Fruit fly (Drosophila melanogaster) whole organism, adult: Measurements from ENCODE around the gene Msp300.

Experiments used
- CG1620 ChIP-seq: fragments of 200-800 bp; sonication (Bioruptor generic); optimal IDR thresholded peaks from 2 replicates; lab custom pipeline; 2016; ENCODE audit warnings: missing biosample characterization, missing genetic modification characterization
- CG5204 ChIP-seq: fragments of 200-800 bp; sonication (Bioruptor generic); optimal IDR thresholded peaks from 2 replicates; lab custom pipeline; 2016; ENCODE audit warnings: missing biosample characterization, missing genetic modification characterization
- CG7045 ChIP-seq: fragments of 200-800 bp; sonication (Bioruptor generic); optimal IDR thresholded peaks from 2 replicates; lab custom pipeline; 2017; ENCODE audit warnings: missing biosample characterization, mild to moderate bottlenecking, missing genetic modification characterization
- Crg-1 ChIP-seq: fragments of 200-800 bp; sonication (Bioruptor generic); optimal IDR thresholded peaks from 2 replicates; lab custom pipeline; 2016; ENCODE audit warnings: missing biosample characterization, missing genetic modification characterization
- bab1 ChIP-seq: fragments of 200-800 bp; sonication (Bioruptor generic); optimal IDR thresholded peaks from 3 replicates; lab custom pipeline; 2019; ENCODE audit warnings: missing biosample characterization, mild to moderate bottlenecking, missing genetic modification characterization, moderate library complexity
- kay ChIP-seq: fragments of 200-800 bp; sonication (Bioruptor generic); peaks from one replicate; lab custom pipeline; 2016; ENCODE audit warnings: missing biosample characterization, missing genetic modification characterization, borderline replicate concordance
- toe ChIP-seq: fragments of 200-800 bp; sonication (Bioruptor generic); optimal IDR thresholded peaks from 2 replicates; lab custom pipeline; 2016; ENCODE audit warnings: missing biosample characterization, missing genetic modification characterization

DNA sequence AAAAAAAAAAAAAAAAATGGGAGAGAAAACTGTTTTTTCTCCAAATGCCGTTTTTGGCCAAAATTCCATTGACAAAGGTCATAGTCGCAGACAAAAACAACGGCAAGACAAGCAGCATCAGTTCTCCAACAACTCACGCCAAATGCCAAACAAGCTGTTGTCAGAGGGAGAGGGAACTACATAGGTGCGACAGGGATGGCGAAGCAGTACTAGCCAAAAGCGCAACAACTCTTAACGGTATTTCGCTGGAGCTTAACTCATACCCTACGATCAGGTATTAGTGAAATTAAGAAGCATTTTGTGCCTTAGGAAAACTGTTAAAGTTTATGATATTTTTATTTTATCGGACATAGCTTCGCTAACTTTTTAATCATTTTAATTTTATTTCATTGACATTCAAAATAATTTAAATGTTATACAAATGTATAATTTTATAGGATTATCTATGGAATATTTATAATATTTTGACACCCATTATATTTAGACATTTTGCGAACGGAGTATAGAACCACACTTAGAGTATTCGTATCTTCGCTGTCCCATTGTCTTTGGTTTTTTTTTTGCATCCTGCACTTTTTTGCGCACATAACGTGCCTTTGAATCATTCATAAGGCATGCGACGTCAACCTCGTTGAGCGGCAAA is 20.3 kb upstream of the Msp300 start:
- TF ChIP-seq toe (GFP tag; lab: Kevin White, UChicago) (no peak), bab1 (GFP tag; lab: Kevin White, UChicago) (no peak), CG5204 (no peak), kay (peak; percentile 9), Crg-1 (no peak), CG1620 (GFP tag; lab: Kevin White, UChicago) (no peak), CG7045 (GFP tag; lab: Kevin White, UChicago) (peak; percentile 26)
